Fruit fly (Drosophila melanogaster): ENCODE results near the gene CG43736.

The CG43736 gene

DNA sequence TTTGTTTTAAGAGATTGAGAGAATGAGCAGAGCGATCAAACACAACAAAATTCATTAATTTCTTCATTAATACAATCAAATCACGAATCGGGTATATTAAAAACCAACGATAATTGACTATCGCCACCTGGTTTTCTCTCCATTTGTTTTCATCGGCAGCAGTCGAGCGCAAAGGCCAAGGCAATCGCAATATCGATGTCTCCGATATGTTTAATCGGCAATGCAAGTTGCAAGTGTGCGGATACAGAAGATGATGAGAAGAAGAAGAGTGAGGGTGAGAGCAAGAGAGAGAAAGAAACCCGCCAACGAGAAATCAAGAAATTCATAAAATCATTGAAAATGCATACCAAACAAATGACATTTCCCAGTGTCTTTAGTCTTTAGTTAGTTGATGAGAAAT lies 12.1 kb downstream of the CG43736 start (continued):
- TF ChIP-seq ken (GFP tag; IDR thresholded peaks at IDR 0.05) (no peak), ap (GFP tag; IDR thresholded peaks at IDR 0.05) (no peak), bbx (GFP tag; IDR thresholded peaks at IDR 0.05; ENCODE audit: partially characterized antibody) (peak; percentile 80), BEAF-32 (GFP tag; optimal IDR thresholded peaks at IDR 0.05) (peak; percentile 52), CG7963 (GFP tag; IDR thresholded peaks at IDR 0.05; ENCODE audit: partially characterized antibody) (peak; percentile 61; the same call in 1 of the 3 replicates), Dref (GFP tag; IDR thresholded peaks at IDR 0.05) (peak; percentile 53), insv (GFP tag; optimal IDR thresholded peaks at IDR 0.05) (no peak), CG1602 (GFP tag; optimal IDR thresholded peaks at IDR 0.05) (no peak), CG31388 (GFP tag; optimal IDR thresholded peaks at IDR 0.05) (no peak), seq (GFP tag; IDR thresholded peaks at IDR 0.05) (no peak), CG17385 (GFP tag; optimal IDR thresholded peaks at IDR 0.05) (peak; percentile 74), CG10321 (GFP tag; IDR thresholded peaks at IDR 0.05) (no peak), Scr (GFP tag; IDR thresholded peaks at IDR 0.05; ENCODE audit: partially characterized antibody) (peak; percentile 64), Meics (GFP tag; optimal IDR thresholded peaks at IDR 0.05) (no peak), Sry-δ (GFP tag; optimal IDR thresholded peaks at IDR 0.05) (peak; percentile 50), Opbp (GFP tag; IDR thresholded peaks at IDR 0.05; ENCODE audit: partially characterized antibody) (peak; percentile 63; the same call in 2 of the 3 replicates), CG15601 (tag; optimal IDR thresholded peaks at IDR 0.05) (no peak), CG7928 (GFP tag; optimal IDR thresholded peaks at IDR 0.05) (no peak), hbn (GFP tag; IDR thresholded peaks at IDR 0.05; ENCODE audit: partially characterized antibody) (peak; percentile 38; the same call in 1 of the 2 replicates), NfI (GFP tag; optimal IDR thresholded peaks at IDR 0.05) (no peak), CG1603 (tag; optimal IDR thresholded peaks at IDR 0.05) (peak; percentile 9), Dll (GFP tag; IDR thresholded peaks at IDR 0.05; ENCODE audit: partially characterized antibody) (peak; percentile 60; the same call in 2 of the 4 replicates), chinmo (GFP tag; IDR thresholded peaks at IDR 0.05; ENCODE audit: partially characterized antibody) (0 out of 4 replicates have a peak, but pooled peaks have one; percentile 61), Stat92E (GFP tag; optimal IDR thresholded peaks at IDR 0.05) (no peak), klu (GFP tag; IDR thresholded peaks at IDR 0.05) (no peak), CTCF (GFP tag; optimal IDR thresholded peaks at IDR 0.05) (no peak), BtbVII (GFP tag; optimal IDR thresholded peaks at IDR 0.05) (no peak), CG9609 (GFP tag; optimal IDR thresholded peaks at IDR 0.05) (no peak), Lpt (GFP tag; optimal IDR thresholded peaks at IDR 0.05) (no peak), tna (GFP tag; IDR thresholded peaks at IDR 0.05; ENCODE audit: partially characterized antibody) (peak; percentile 24; the same call in 1 of the 2 replicates), hkb (optimal IDR thresholded peaks at IDR 0.05) (no peak), hkb (GFP tag; IDR thresholded peaks at IDR 0.05) (no peak), CG18764 (GFP tag; optimal IDR thresholded peaks at IDR 0.05) (no peak), abd-A (tag; optimal IDR thresholded peaks at IDR 0.05) (no peak)

DNA sequence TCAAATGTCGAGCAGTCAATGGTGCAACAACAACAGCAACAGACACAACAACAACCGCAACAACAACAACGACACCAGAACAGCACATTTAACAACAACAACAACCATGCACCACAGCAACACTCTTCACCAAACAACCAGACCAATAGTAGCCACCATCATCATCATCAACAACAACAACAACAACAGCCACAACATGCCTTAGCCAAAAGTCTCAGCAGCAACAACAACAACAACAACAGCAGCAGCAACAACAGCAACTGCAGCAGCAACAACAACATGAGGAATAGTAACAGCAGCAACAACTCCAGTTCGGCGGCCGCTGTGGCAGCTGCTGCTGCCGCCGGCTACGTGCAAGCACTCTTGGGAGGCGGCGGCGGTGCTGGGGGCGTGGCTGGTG lies 12.7 kb downstream of the CG43736 start:
- TF ChIP-seq ttk (GFP tag; IDR thresholded peaks at IDR 0.05) (0 out of 2 replicates have a peak, but pooled peaks have one; percentile 10), Atf-2 (GFP tag; optimal IDR thresholded peaks at IDR 0.05) (no peak), ato (GFP tag; IDR thresholded peaks at IDR 0.05; ENCODE audit: partially characterized antibody) (no peak), lbe (GFP tag; optimal IDR thresholded peaks at IDR 0.05) (no peak), Med (GFP tag) (peak; percentile 49), CG16815 (GFP tag; optimal IDR thresholded peaks at IDR 0.05) (no peak), Hand (GFP tag; optimal IDR thresholded peaks at IDR 0.05) (no peak), wor (GFP tag; IDR thresholded peaks at IDR 0.05) (no peak), Sry-β (GFP tag; optimal IDR thresholded peaks at IDR 0.05) (no peak), Atf3 (GFP tag; optimal IDR thresholded peaks at IDR 0.05) (no peak), dmrt11E (tag; optimal IDR thresholded peaks at IDR 0.05) (no peak), Dip2 (GFP tag; IDR thresholded peaks at IDR 0.05) (no peak), Dfd (GFP tag; optimal IDR thresholded peaks at IDR 0.05) (peak in 1 of 2 experiments; percentile 46), CG10462 (GFP tag; optimal IDR thresholded peaks at IDR 0.05) (no peak), amos (GFP tag; IDR thresholded peaks at IDR 0.05; ENCODE audit: partially characterized antibody) (0 out of 2 replicates have a peak, but pooled peaks have one; percentile 10), lola (GFP tag; optimal IDR thresholded peaks at IDR 0.05) (no peak), CG4360 (GFP tag; IDR thresholded peaks at IDR 0.05) (peak; percentile 97), Rfx (GFP tag; IDR thresholded peaks at IDR 0.05) (no peak)

Data from whole organism, embryonic.